Fruit fly (Drosophila melanogaster): Measurements from ENCODE around the gene Arl1.

The Arl1 gene

DNA sequence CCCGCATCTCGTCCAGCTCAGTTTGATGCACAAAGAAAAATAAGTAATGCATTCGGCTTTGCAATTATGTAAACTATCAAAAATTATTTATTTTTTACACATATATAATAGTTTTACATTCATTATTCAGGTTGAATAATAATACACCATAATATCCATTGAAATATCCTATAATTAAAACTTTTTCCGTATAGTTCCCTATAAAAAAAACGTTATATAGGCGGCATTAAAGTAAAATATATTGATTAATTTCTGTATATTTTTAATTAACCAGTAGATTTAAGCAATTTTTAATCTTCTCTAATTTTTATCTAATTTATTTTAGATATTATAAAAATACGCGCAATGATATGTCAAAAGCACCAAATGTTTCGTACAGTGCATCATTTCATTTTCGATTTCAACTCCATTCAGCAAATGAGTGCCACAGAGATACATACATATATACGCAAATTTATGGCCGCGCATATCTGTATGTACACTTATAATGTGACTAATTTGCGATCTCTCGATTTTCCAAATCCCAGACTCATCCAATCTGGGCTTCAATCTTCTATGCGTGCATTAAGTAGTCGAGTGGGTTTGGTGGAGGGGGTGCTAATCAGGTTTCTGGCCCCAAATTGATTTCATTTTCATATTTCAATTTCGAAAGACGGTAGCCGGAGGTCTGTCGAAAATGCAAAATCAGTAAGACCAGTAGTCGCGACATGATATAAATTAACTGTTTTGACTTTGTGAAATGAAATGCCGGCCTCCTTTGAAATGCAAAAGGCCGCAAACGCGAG, 30.5 kb downstream of the Arl1 start (continued):
- TF ChIP-seq row (GFP tag; IDR thresholded peaks at IDR 0.05) (0 out of 3 replicates have a peak, but pooled peaks have one; percentile 22), CG13424 (tag; optimal IDR thresholded peaks at IDR 0.05) (peak; percentile 36), CoRest (tag; optimal IDR thresholded peaks at IDR 0.05) (peak; percentile 37), CG2678 (tag; optimal IDR thresholded peaks at IDR 0.05) (peak; percentile 50), CG12219 (GFP tag; optimal IDR thresholded peaks at IDR 0.05) (no peak), CG7271 (tag; optimal IDR thresholded peaks at IDR 0.05) (peak; percentile 22), CG9437 (GFP tag; optimal IDR thresholded peaks at IDR 0.05) (peak; percentile 15), CG8924 (tag; optimal IDR thresholded peaks at IDR 0.05) (peak; percentile 22), Sox102F (GFP tag; optimal IDR thresholded peaks at IDR 0.05) (peak; percentile 29), D19A (tag; optimal IDR thresholded peaks at IDR 0.05) (peak; percentile 10), nmo (GFP tag; optimal IDR thresholded peaks at IDR 0.05) (peak; percentile 46), CG33557 (GFP tag; optimal IDR thresholded peaks at IDR 0.05) (peak; percentile 22), Lim3 (GFP tag; IDR thresholded peaks at IDR 0.05) (no peak), abd-A (tag; optimal IDR thresholded peaks at IDR 0.05) (peak; percentile 63), bowl (GFP tag; IDR thresholded peaks at IDR 0.05) (peak; percentile 72; the same call in 1 of the 2 replicates), croc (GFP tag; conservative IDR thresholded peaks at IDR 0.05) (no peak), CG31441 (GFP tag; IDR thresholded peaks at IDR 0.05) (peak; percentile 63), Blimp-1 (GFP tag; optimal IDR thresholded peaks at IDR 0.05) (peak; percentile 35), vvl (GFP tag; IDR thresholded peaks at IDR 0.05) (peak; percentile 63; the same call in 1 of the 2 replicates), CG15479 (GFP tag; optimal IDR thresholded peaks at IDR 0.05) (no peak), Dbx (GFP tag; IDR thresholded peaks at IDR 0.05) (no peak), CG17361 (GFP tag; IDR thresholded peaks at IDR 0.05) (peak; percentile 80), Ssrp (tag; optimal IDR thresholded peaks at IDR 0.05) (peak; percentile 33)

DNA sequence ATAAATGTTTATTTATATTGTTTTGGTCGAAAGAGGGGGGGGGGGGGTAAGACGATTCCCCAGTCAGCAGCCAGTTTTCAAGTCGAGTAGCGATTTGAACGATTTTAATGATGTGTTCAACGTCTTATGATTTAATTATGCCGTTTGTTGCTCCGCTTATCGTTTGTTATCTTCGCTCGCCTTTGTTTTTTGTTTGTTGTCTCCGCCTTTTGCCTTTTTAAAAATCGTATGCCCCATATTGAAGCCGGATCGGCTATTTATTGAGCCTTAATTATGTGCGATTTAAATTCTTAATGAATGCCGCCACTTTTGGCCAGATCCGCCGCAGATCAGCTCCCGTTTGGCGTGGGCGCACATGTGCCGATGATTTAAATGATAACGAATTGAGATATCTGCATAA, 31.6 kb downstream of the Arl1 start:
- TF ChIP-seq Asciz (GFP tag; optimal IDR thresholded peaks at IDR 0.05) (no peak), oc (tag; optimal IDR thresholded peaks at IDR 0.05) (peak; percentile 61), Awh (GFP tag; IDR thresholded peaks at IDR 0.05) (peak; percentile 80), dmrt11E (tag; optimal IDR thresholded peaks at IDR 0.05) (no peak), chinmo (GFP tag; IDR thresholded peaks at IDR 0.05; ENCODE audit: partially characterized antibody) (0 out of 4 replicates have a peak, but pooled peaks have one; percentile 31), CG13894 (tag; optimal IDR thresholded peaks at IDR 0.05) (peak; percentile 75), gro (GFP tag; optimal IDR thresholded peaks at IDR 0.05) (peak; percentile 68), sim (GFP tag; IDR thresholded peaks at IDR 0.05) (no peak; the same call in 1 of the 2 replicates), bowl (GFP tag; IDR thresholded peaks at IDR 0.05) (peak; percentile 48; the same call in 1 of the 2 replicates), zen2 (GFP tag; IDR thresholded peaks at IDR 0.05; ENCODE audit: partially characterized antibody) (0 out of 3 replicates have a peak, but pooled peaks have one; percentile 6), pros (GFP tag; optimal IDR thresholded peaks at IDR 0.05) (peak; percentile 53), vvl (GFP tag; IDR thresholded peaks at IDR 0.05) (peak; percentile 43; the same call in 1 of the 2 replicates), cwo (GFP tag; optimal IDR thresholded peaks at IDR 0.05) (peak; percentile 27), abd-A (tag; optimal IDR thresholded peaks at IDR 0.05) (peak; percentile 97), fru (optimal IDR thresholded peaks at IDR 0.05) (no peak), CG15269 (tag; optimal IDR thresholded peaks at IDR 0.05) (peak; percentile 50), sd (tag; optimal IDR thresholded peaks at IDR 0.05) (peak; percentile 65)
